Worm (Caenorhabditis elegans) whole organism, L4/young adult: ENCODE results near the gene C54E10.6.

ENCODE experiments used
- W03F9.2 ChIP-seq: fragments of 150-350 bp; optimal IDR thresholded peaks from 2 replicates; lab custom pipeline; 2014; ENCODE audit warnings: missing biosample characterization, missing genetic modification characterization
- dao-5 ChIP-seq: sonication (generic microtip); optimal IDR thresholded peaks from 2 replicates; lab custom pipeline; 2016; ENCODE audit warnings: missing genotype, missing genetic modification characterization, moderate library complexity, missing compliant biosample characterization
- him-1 ChIP-seq: sonication (generic microtip); optimal IDR thresholded peaks from 2 replicates; lab custom pipeline; 2016; ENCODE audit warnings: missing genotype, missing genetic modification reagents, missing genetic modification characterization, missing compliant biosample characterization

DNA sequence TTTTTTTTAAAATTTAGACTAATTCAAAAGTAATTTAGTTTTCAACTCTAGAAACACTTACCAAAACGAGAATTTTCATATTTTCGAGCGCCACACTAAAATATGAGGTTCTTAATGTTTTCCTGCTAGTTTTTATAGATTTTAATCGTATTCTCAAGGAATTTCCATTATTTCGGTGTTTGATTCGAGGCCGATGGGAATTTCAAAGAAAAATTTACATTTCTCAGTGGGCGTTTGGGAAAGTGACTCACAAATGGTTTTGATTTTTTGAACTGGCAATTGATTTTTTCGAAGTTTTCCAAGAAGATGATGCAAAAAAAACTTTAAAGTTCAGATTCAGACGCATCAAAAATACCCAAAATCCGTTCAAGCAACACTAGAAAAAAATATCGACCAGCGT, 6.5 kb downstream of the C54E10.6 start, which contains the start of gene C54E10.11:
- TF ChIP-seq him-1 (tag; lab: Kevin White, UChicago) = no peak
- TF ChIP-seq dao-5 (tag; lab: Kevin White, UChicago) = no peak
- TF ChIP-seq W03F9.2 = no peak
